Worm (Caenorhabditis elegans): ENCODE measurements around the gene asd-1.

asd-1 gene

ce11 chrIII:4237660-4238059 is 40.6 kb downstream of the asd-1 start (continued):
- TF ChIP-seq mxl-2 (GFP tag; conservative IDR thresholded peaks at IDR 0.05) (peak; percentile 54; the same call in 1 of the 2 replicates), zfp-3 (GFP tag; conservative IDR thresholded peaks at IDR 0.05) (peak; percentile 83), hmg-1.1 (GFP tag; IDR thresholded peaks at IDR 0.05) (peak; percentile 81), ctbp-1 (GFP tag; IDR thresholded peaks at IDR 0.05) (peak; percentile 89), mep-1 (tag; optimal IDR thresholded peaks at IDR 0.05) (peak; percentile 96), nhr-111 (GFP tag; optimal IDR thresholded peaks at IDR 0.05) (no peak), zfp-2 (tag; optimal IDR thresholded peaks at IDR 0.05) (no peak), egl-27 (tag; optimal IDR thresholded peaks at IDR 0.05) (peak; percentile 42), nhr-28 (tag; optimal IDR thresholded peaks at IDR 0.05) (peak; percentile 100), F44E2.7 (GFP tag; IDR thresholded peaks at IDR 0.05) (no peak), D1046.2 (GFP tag; IDR thresholded peaks at IDR 0.05) (no peak), Y48G9A.11 (GFP tag; IDR thresholded peaks at IDR 0.05) (no peak), sdz-12 (GFP tag; optimal IDR thresholded peaks at IDR 0.05) (no peak), nhr-102 (tag; optimal IDR thresholded peaks at IDR 0.05) (peak; percentile 87), Y105C5A.15 (GFP tag; IDR thresholded peaks at IDR 0.05) (no peak), lin-13 (GFP tag; optimal IDR thresholded peaks at IDR 0.05) (peak; percentile 81), jun-1 (tag; optimal IDR thresholded peaks at IDR 0.05) (peak; percentile 79), snpc-4 (tag; optimal IDR thresholded peaks at IDR 0.05) (no peak), egl-43 (GFP tag; IDR thresholded peaks at IDR 0.05) (peak; percentile 89; the same call in 1 of the 2 replicates), duxl-1 (tag; optimal IDR thresholded peaks at IDR 0.05; ENCODE audit: poor library complexity) (peak; percentile 70), nhr-41 (GFP tag; IDR thresholded peaks at IDR 0.05) (peak; percentile 70; the same call in 1 of the 2 replicates), Y75B8A.6 (GFP tag; IDR thresholded peaks at IDR 0.05) (no peak), mdt-29 (GFP tag; IDR thresholded peaks at IDR 0.05) (peak; percentile 67), lin-39 (tag; optimal IDR thresholded peaks at IDR 0.05) (no peak), mxl-3 (GFP tag; optimal IDR thresholded peaks at IDR 0.05) (peak; percentile 99), zag-1 (tag; optimal IDR thresholded peaks at IDR 0.05) (no peak), F37D6.2 (tag; optimal IDR thresholded peaks at IDR 0.05) (peak; percentile 68), ztf-11 (tag; optimal IDR thresholded peaks at IDR 0.05) (no peak), lin-38 (GFP tag; IDR thresholded peaks at IDR 0.05) (peak; percentile 61), nhr-25 (tag; optimal IDR thresholded peaks at IDR 0.05; ENCODE audit: borderline replicate concordance, insufficient read depth) (peak; percentile 93), tag-97 (GFP tag; IDR thresholded peaks at IDR 0.05) (no peak), cey-2 (tag; optimal IDR thresholded peaks at IDR 0.05; ENCODE audit: borderline replicate concordance, insufficient read depth) (peak; percentile 86), unc-39 (tag; optimal IDR thresholded peaks at IDR 0.05) (no peak), madf-5 (GFP tag; IDR thresholded peaks at IDR 0.05) (no peak), fos-1 (tag; optimal IDR thresholded peaks at IDR 0.05) (no peak), ces-1 (GFP tag; optimal IDR thresholded peaks at IDR 0.05) (no peak), set-16 (GFP tag; IDR thresholded peaks at IDR 0.05) (peak; percentile 57; the same call in 1 of the 2 replicates), skn-1 (tag; optimal IDR thresholded peaks at IDR 0.05) (no peak), dmd-8 (GFP tag; IDR thresholded peaks at IDR 0.05) (peak; percentile 72; the same call in 1 of the 2 replicates), ZK546.5 (tag; optimal IDR thresholded peaks at IDR 0.05) (no peak), nhr-48 (tag; optimal IDR thresholded peaks at IDR 0.05) (peak; percentile 98), nhr-10 (tag; optimal IDR thresholded peaks at IDR 0.05) (peak; percentile 80), dmd-6 (GFP tag; IDR thresholded peaks at IDR 0.05) (peak; percentile 98), daf-12 (tag; optimal IDR thresholded peaks at IDR 0.05) (no peak), F26F4.8 (GFP tag; conservative IDR thresholded peaks at IDR 0.05) (no peak), daf-16 (GFP tag; optimal IDR thresholded peaks at IDR 0.05) (peak; percentile 67 to 74), daf-16 (tag; optimal IDR thresholded peaks at IDR 0.05) (peak; percentile 93), saeg-2 (GFP tag; IDR thresholded peaks at IDR 0.05) (peak; percentile 87), hlh-30 (tag; optimal IDR thresholded peaks at IDR 0.05; ENCODE audit: insufficient read depth) (peak; percentile 98), F49E8.2 (tag; optimal IDR thresholded peaks at IDR 0.05; ENCODE audit: borderline replicate concordance) (no peak), nhr-6 (tag; optimal IDR thresholded peaks at IDR 0.05) (peak; percentile 85)
